Worm (Caenorhabditis elegans): Measurements from ENCODE around the gene Y39A1A.9.

Y39A1A.9 gene

ce11 chrIII:10649219-10649618 is 15.9 kb upstream of the Y39A1A.9 start, which contains the start of gene emg-1:
Gene emg-1, plus strand, starts transcription at chrIII:10649519.
- TF ChIP-seq skn-1 (tag; optimal IDR thresholded peaks at IDR 0.05) (no peak), blmp-1 (tag; optimal IDR thresholded peaks at IDR 0.05; ENCODE audit: insufficient read depth) (no peak), fos-1 (tag; optimal IDR thresholded peaks at IDR 0.05) (no peak), ZK546.5 (tag; optimal IDR thresholded peaks at IDR 0.05) (no peak), nhr-129 (tag; optimal IDR thresholded peaks at IDR 0.05) (no peak), sem-4 (tag; optimal IDR thresholded peaks at IDR 0.05) (no peak), sma-3 (GFP tag; optimal IDR thresholded peaks at IDR 0.05) (no peak), crh-2 (tag; optimal IDR thresholded peaks at IDR 0.05) (no peak), mab-5 (tag; optimal IDR thresholded peaks at IDR 0.05) (no peak), sma-9 (GFP tag; optimal IDR thresholded peaks at IDR 0.05) (no peak), sma-9 (tag; optimal IDR thresholded peaks at IDR 0.05) (no peak), ztf-1 (GFP tag; conservative IDR thresholded peaks at IDR 0.05) (no peak), F13H6.1 (tag; optimal IDR thresholded peaks at IDR 0.05) (no peak), gmeb-1 (tag; optimal IDR thresholded peaks at IDR 0.05) (no peak), alr-1 (tag; optimal IDR thresholded peaks at IDR 0.05) (no peak)

ce11 chrIII:10646094-10646493 is 12.8 kb upstream of the Y39A1A.9 start, which contains the start of gene orc-4:
Gene orc-4, plus strand, starts transcription at chrIII:10646170.
- TF ChIP-seq C34F6.9 (tag; optimal IDR thresholded peaks at IDR 0.05): peak; percentile 19
- TF ChIP-seq mbf-1 (tag; optimal IDR thresholded peaks at IDR 0.05): no peak
- TF ChIP-seq nhr-23 (tag; optimal IDR thresholded peaks at IDR 0.05): no peak
- TF ChIP-seq ceh-16 (tag; optimal IDR thresholded peaks at IDR 0.05): no peak
- TF ChIP-seq Y55F3AM.14 (GFP tag; optimal IDR thresholded peaks at IDR 0.05): no peak
- no peak for TF ChIP-seq ceh-82 (tag; optimal IDR thresholded peaks at IDR 0.05)
- TF ChIP-seq lsy-2 (tag; optimal IDR thresholded peaks at IDR 0.05): peak in 1 of 2 experiments; percentile 45
- no peak for TF ChIP-seq crh-2 (tag; optimal IDR thresholded peaks at IDR 0.05)
- no peak for TF ChIP-seq unc-62 (GFP tag; optimal IDR thresholded peaks at IDR 0.05)
- TF ChIP-seq ztf-1 (GFP tag; conservative IDR thresholded peaks at IDR 0.05): no peak
- no peak for TF ChIP-seq nhr-21 (tag; optimal IDR thresholded peaks at IDR 0.05)
- no peak for TF ChIP-seq snpc-4 (tag; optimal IDR thresholded peaks at IDR 0.05)
- TF ChIP-seq zag-1 (tag; optimal IDR thresholded peaks at IDR 0.05): no peak
- no peak for TF ChIP-seq nhr-6 (tag; optimal IDR thresholded peaks at IDR 0.05)

- no peak for TF ChIP-seq ztf-11 (tag; optimal IDR thresholded peaks at IDR 0.05)
- no peak for TF ChIP-seq nhr-237 (tag; optimal IDR thresholded peaks at IDR 0.05)
- no peak for TF ChIP-seq snpc-4 (tag; optimal IDR thresholded peaks at IDR 0.05)
- TF ChIP-seq zag-1 (tag; optimal IDR thresholded peaks at IDR 0.05): no peak
- no peak for TF ChIP-seq unc-39 (tag; optimal IDR thresholded peaks at IDR 0.05)
- peak; percentile 91 to 99 for TF ChIP-seq lsy-2 (tag; optimal IDR thresholded peaks at IDR 0.05)
- peak; percentile 25 for TF ChIP-seq crh-2 (tag; optimal IDR thresholded peaks at IDR 0.05)
- peak; percentile 52 for TF ChIP-seq lin-11 (tag; optimal IDR thresholded peaks at IDR 0.05)
- no peak for TF ChIP-seq R02D3.7 (tag; optimal IDR thresholded peaks at IDR 0.05)
- TF ChIP-seq gmeb-1 (tag; optimal IDR thresholded peaks at IDR 0.05): peak; percentile 87
- no peak for TF ChIP-seq alr-1 (tag; optimal IDR thresholded peaks at IDR 0.05)
- TF ChIP-seq mab-5 (tag; optimal IDR thresholded peaks at IDR 0.05): no peak
- TF ChIP-seq lin-13 (GFP tag; optimal IDR thresholded peaks at IDR 0.05): peak; percentile 37
- TF ChIP-seq fos-1 (tag; optimal IDR thresholded peaks at IDR 0.05): peak; percentile 13
- TF ChIP-seq mdl-1 (tag; optimal IDR thresholded peaks at IDR 0.05): no peak
- peak; percentile 51 for TF ChIP-seq nhr-129 (tag; optimal IDR thresholded peaks at IDR 0.05)
- no peak for TF ChIP-seq egl-27 (tag; optimal IDR thresholded peaks at IDR 0.05)
- TF ChIP-seq sma-3 (GFP tag; optimal IDR thresholded peaks at IDR 0.05): peak; percentile 15
- peak; percentile 10 for TF ChIP-seq nhr-21 (tag; optimal IDR thresholded peaks at IDR 0.05)
- no peak for TF ChIP-seq nhr-23 (tag; optimal IDR thresholded peaks at IDR 0.05)
- no peak for TF ChIP-seq elt-1 (tag; optimal IDR thresholded peaks at IDR 0.05)
- TF ChIP-seq sma-9 (GFP tag; optimal IDR thresholded peaks at IDR 0.05): no peak
- TF ChIP-seq sma-9 (tag; optimal IDR thresholded peaks at IDR 0.05): no peak
- TF ChIP-seq Y55F3AM.14 (GFP tag; optimal IDR thresholded peaks at IDR 0.05): no peak
- TF ChIP-seq ceh-82 (tag; optimal IDR thresholded peaks at IDR 0.05): no peak
- TF ChIP-seq unc-55 (GFP tag; optimal IDR thresholded peaks at IDR 0.05): peak; percentile 82
- TF ChIP-seq peb-1 (tag; optimal IDR thresholded peaks at IDR 0.05): no peak
- TF ChIP-seq nhr-6 (tag; optimal IDR thresholded peaks at IDR 0.05): no peak
- TF ChIP-seq nhr-11 (tag; optimal IDR thresholded peaks at IDR 0.05): no peak
- TF ChIP-seq unc-62 (GFP tag; optimal IDR thresholded peaks at IDR 0.05): no peak
- TF ChIP-seq C34F6.9 (tag; optimal IDR thresholded peaks at IDR 0.05): peak; percentile 77
- no peak for TF ChIP-seq lin-39 (tag; optimal IDR thresholded peaks at IDR 0.05)
- TF ChIP-seq aly-2 (tag; optimal IDR thresholded peaks at IDR 0.05): no peak
- TF ChIP-seq nhr-12 (tag; optimal IDR thresholded peaks at IDR 0.05): no peak
- TF ChIP-seq nhr-25 (tag; optimal IDR thresholded peaks at IDR 0.05): peak; percentile 50
- TF ChIP-seq nhr-10 (tag; optimal IDR thresholded peaks at IDR 0.05): no peak
- no peak for TF ChIP-seq F13H6.1 (tag; optimal IDR thresholded peaks at IDR 0.05)
- TF ChIP-seq elt-3 (tag; optimal IDR thresholded peaks at IDR 0.05): no peak
- no peak for TF ChIP-seq dmd-4 (tag; optimal IDR thresholded peaks at IDR 0.05)
Measured at ce11 chrIII:10642781-10643180, 9.5 kb upstream of the Y39A1A.9 start, which contains the start of the genes dhs-11 and orc-1. Gene dhs-11, minus strand, starts transcription at chrIII:10642865. Gene orc-1, plus strand, starts transcription at chrIII:10643129.
